Fruit fly (Drosophila melanogaster): ENCODE results near the gene CG32074.

DNA sequence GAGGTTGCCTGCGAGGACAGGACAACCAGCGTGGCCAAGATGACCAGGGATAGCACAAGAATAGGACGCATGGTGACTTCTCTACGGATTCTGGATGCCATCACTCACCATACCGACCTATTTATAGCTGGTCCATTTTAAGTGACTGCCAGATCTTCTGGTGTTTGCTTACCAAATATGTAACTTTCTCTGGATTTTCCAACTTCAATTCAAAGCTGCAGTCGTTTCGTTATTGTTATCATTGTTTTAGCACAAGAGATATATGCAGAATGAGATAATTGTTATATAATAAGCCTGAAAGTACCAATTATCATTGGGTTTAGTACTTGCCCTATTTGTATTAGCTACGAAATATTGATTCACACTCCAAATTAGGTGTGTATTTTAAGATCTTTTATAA lies 28.3 kb downstream of the CG32074 start, which contains the start of gene CG32071:
- TF ChIP-seq CG10348 (GFP tag; IDR thresholded peaks at IDR 0.05) (no peak), Pif1B (GFP tag; optimal IDR thresholded peaks at IDR 0.05) (no peak), EcR (GFP tag; optimal IDR thresholded peaks at IDR 0.05) (no peak), CG9948 (tag; optimal IDR thresholded peaks at IDR 0.05) (no peak), gl (tag; optimal IDR thresholded peaks at IDR 0.05) (no peak), CG32121 (GFP tag; IDR thresholded peaks at IDR 0.05) (no peak), rn (GFP tag; IDR thresholded peaks at IDR 0.05) (no peak), CG4496 (GFP tag; IDR thresholded peaks at IDR 0.05) (no peak), Pif1A (GFP tag; optimal IDR thresholded peaks at IDR 0.05) (no peak)

All from whole organism, pupa.